Worm (Caenorhabditis elegans) whole organism, young adult: Measurements from ENCODE around the gene ZC443.7.

ENCODE experiments used
- B0336.3 ChIP-seq: fragments of 200-800 bp; sonication (Bioruptor generic); IDR thresholded peaks from 2 replicates; pipeline ENCODE4 v1.3.6; 2022; ENCODE audit warnings: missing genetic modification characterization, missing compliant biosample characterization
- C17E4.6 ChIP-seq: fragments of 200-800 bp; sonication (Bioruptor generic); IDR thresholded peaks from 2 replicates; pipeline ENCODE4 v1.3.6; 2022; ENCODE audit warnings: missing genetic modification reagents, missing genetic modification characterization, missing compliant biosample characterization
- D2030.7 ChIP-seq: fragments of 200-800 bp; sonication (Bioruptor generic); IDR thresholded peaks from 2 replicates; pipeline ENCODE4 v1.3.6; 2022; ENCODE audit warnings: missing genetic modification reagents, missing genetic modification characterization, missing compliant biosample characterization
- F39B2.1 ChIP-seq: fragments of 200-800 bp; sonication (Bioruptor generic); IDR thresholded peaks from 2 replicates; pipeline ENCODE4 v1.3.6; 2022; ENCODE audit warnings: missing genetic modification reagents, missing genetic modification characterization, missing compliant biosample characterization
- F49E8.2 ChIP-seq: sonication (generic microtip); optimal IDR thresholded peaks from 3 replicates; lab custom pipeline; 2017; ENCODE audit warnings: missing genetic modification characterization, mild to moderate bottlenecking, missing compliant biosample characterization, antibody characterized with exemption, moderate library complexity; ENCODE audit not compliant: insufficient read depth
- F52B5.7 ChIP-seq: sonication (generic microtip); optimal IDR thresholded peaks from 2 replicates; lab custom pipeline; 2016; ENCODE audit warnings: mild to moderate bottlenecking, missing genetic modification characterization, missing compliant biosample characterization
- F55B11.4 ChIP-seq: sonication (generic microtip); optimal IDR thresholded peaks from 2 replicates; lab custom pipeline; 2016; ENCODE audit warnings: missing compliant biosample characterization, missing genetic modification characterization, borderline replicate concordance; ENCODE audit not compliant: insufficient read depth
- K12H6.12 ChIP-seq: fragments of 200-800 bp; sonication (Bioruptor generic); optimal IDR thresholded peaks from 2 replicates; lab custom pipeline; 2018; ENCODE audit warnings: mild to moderate bottlenecking, missing genetic modification characterization, missing compliant biosample characterization
- T07F8.4 ChIP-seq: sonication (generic microtip); optimal IDR thresholded peaks from 2 replicates; lab custom pipeline; 2016; ENCODE audit warnings: mild to moderate bottlenecking, missing genetic modification characterization, moderate library complexity, missing compliant biosample characterization
- Y53G8AR.9 ChIP-seq: fragments of 200-800 bp; sonication (Bioruptor generic); conservative IDR thresholded peaks from 2 replicates; pipeline ENCODE4 v1.3.6; 2022; ENCODE audit warnings: missing genetic modification reagents, missing genetic modification characterization, missing compliant biosample characterization
- attf-6 ChIP-seq: fragments of 200-800 bp; sonication (Bioruptor generic); IDR thresholded peaks from 2 replicates; pipeline ENCODE4 v1.3.6; 2022; ENCODE audit warnings: missing genetic modification reagents, missing genetic modification characterization, missing compliant biosample characterization
- cebp-1 ChIP-seq, 2 experiments: fragments of 200-800 bp in 1 of 2; sonication (Bioruptor generic) in 1 of 2; sonication (generic microtip) in 1 of 2; IDR thresholded peaks in 1 of 2; optimal IDR thresholded peaks in 1 of 2; 2 replicates each; pipeline versions ENCODE4 v1.3.6 to Lab custom; 2017 to 2022; ENCODE audit warnings: missing compliant biosample characterization in 2 of 2, missing genetic modification characterization in 2 of 2, mild to moderate bottlenecking in 1 of 2, missing genetic modification reagents in 1 of 2, moderate library complexity in 1 of 2
- ceh-79 ChIP-seq: sonication (generic microtip); optimal IDR thresholded peaks from 2 replicates; lab custom pipeline; 2017; ENCODE audit warnings: mild to moderate bottlenecking, missing genetic modification characterization, missing compliant biosample characterization
- ceh-91 ChIP-seq: fragments of 200-800 bp; sonication (Bioruptor generic); IDR thresholded peaks from 2 replicates; pipeline ENCODE4 v1.3.6; 2022; ENCODE audit warnings: missing genetic modification reagents, missing genetic modification characterization, missing compliant biosample characterization
- dox-1 ChIP-seq: fragments of 200-800 bp; sonication (Bioruptor generic); IDR thresholded peaks from 2 replicates; pipeline ENCODE4 v1.3.6; 2022; ENCODE audit warnings: missing genetic modification reagents, missing genetic modification characterization, missing compliant biosample characterization
- dpl-1 ChIP-seq: fragments of 150-350 bp; optimal IDR thresholded peaks from 2 replicates; lab custom pipeline; 2014; ENCODE audit warnings: missing biosample characterization, missing genetic modification reagents, missing genetic modification characterization
- efl-1 ChIP-seq: fragments of 150-350 bp; optimal IDR thresholded peaks from 2 replicates; lab custom pipeline; 2014; ENCODE audit warnings: missing biosample characterization, missing genetic modification reagents, missing genetic modification characterization
- egrh-3 ChIP-seq: fragments of 200-800 bp; sonication (Bioruptor generic); IDR thresholded peaks from 2 replicates; pipeline ENCODE4 v1.3.6; 2022; ENCODE audit warnings: missing genetic modification reagents, missing genetic modification characterization, missing compliant biosample characterization
- ekl-4 ChIP-seq: fragments of 200-800 bp; sonication (Bioruptor generic); IDR thresholded peaks from 2 replicates; pipeline ENCODE4 v1.3.6; 2022; ENCODE audit warnings: missing genetic modification reagents, missing genetic modification characterization, missing compliant biosample characterization
- gei-17 ChIP-seq: fragments of 200-800 bp; sonication (Bioruptor generic); optimal IDR thresholded peaks from 2 replicates; lab custom pipeline; 2018; ENCODE audit warnings: mild to moderate bottlenecking, missing genetic modification characterization, missing compliant biosample characterization
- hmg-1.2 ChIP-seq: fragments of 200-800 bp; sonication (Bioruptor generic); IDR thresholded peaks from 2 replicates; pipeline ENCODE4 v1.3.6; 2022; ENCODE audit warnings: missing genetic modification reagents, missing genetic modification characterization, missing compliant biosample characterization
- hrde-1 ChIP-seq: sonication (generic microtip); optimal IDR thresholded peaks from 2 replicates; lab custom pipeline; 2016; ENCODE audit warnings: missing genetic modification characterization, mild to moderate bottlenecking, missing compliant biosample characterization, moderate library complexity, missing genotype, missing genetic modification reagents, borderline replicate concordance
- hsf-1 ChIP-seq: fragments of 200-800 bp; sonication (Bioruptor generic); IDR thresholded peaks from 2 replicates; pipeline ENCODE4 v1.3.6; 2022; ENCODE audit warnings: missing genetic modification reagents, missing genetic modification characterization, missing compliant biosample characterization
- let-526 ChIP-seq: fragments of 200-800 bp; sonication (Bioruptor generic); IDR thresholded peaks from 2 replicates; pipeline ENCODE4 v1.3.6; 2022; ENCODE audit warnings: missing genetic modification reagents, missing genetic modification characterization, missing compliant biosample characterization
- lin-26 ChIP-seq: fragments of 200-800 bp; sonication (Bioruptor generic); IDR thresholded peaks from 2 replicates; pipeline ENCODE4 v1.3.6; 2022; ENCODE audit warnings: missing genetic modification reagents, missing genetic modification characterization, missing compliant biosample characterization
- lin-54 ChIP-seq: fragments of 200-800 bp; sonication (Bioruptor generic); optimal IDR thresholded peaks from 2 replicates; lab custom pipeline; 2018; ENCODE audit warnings: mild to moderate bottlenecking, missing genetic modification characterization, missing compliant biosample characterization
- lsl-1 ChIP-seq: fragments of 200-800 bp; sonication (Bioruptor generic); optimal IDR thresholded peaks from 2 replicates; lab custom pipeline; 2018; ENCODE audit warnings: mild to moderate bottlenecking, missing genetic modification characterization, moderate library complexity, missing compliant biosample characterization
- lsy-27 ChIP-seq: sonication (generic microtip); optimal IDR thresholded peaks from 2 replicates; lab custom pipeline; 2017; ENCODE audit warnings: missing genetic modification characterization, mild to moderate bottlenecking, missing compliant biosample characterization, antibody characterized with exemption, missing genotype, borderline replicate concordance; ENCODE audit not compliant: insufficient read depth
- mes-4 ChIP-seq: sonication (generic microtip); optimal IDR thresholded peaks from 2 replicates; lab custom pipeline; 2016; ENCODE audit warnings: missing genotype, missing genetic modification characterization, missing compliant biosample characterization
- nfya-1 ChIP-seq: sonication (generic microtip); optimal IDR thresholded peaks from 2 replicates; lab custom pipeline; 2017; ENCODE audit warnings: antibody characterized with exemption, missing compliant biosample characterization, missing genetic modification characterization, borderline replicate concordance; ENCODE audit not compliant: insufficient read depth
- nfya-2 ChIP-seq: fragments of 200-800 bp; sonication (Bioruptor generic); IDR thresholded peaks from 2 replicates; pipeline ENCODE4 v1.3.6; 2022; ENCODE audit warnings: missing genetic modification reagents, missing genetic modification characterization, missing compliant biosample characterization
- nhr-27 ChIP-seq: fragments of 200-800 bp; sonication (Bioruptor generic); optimal IDR thresholded peaks from 2 replicates; lab custom pipeline; 2018; ENCODE audit warnings: mild to moderate bottlenecking, missing genetic modification characterization, moderate library complexity, missing compliant biosample characterization
- nhr-80 ChIP-seq: sonication (generic microtip); optimal IDR thresholded peaks from 2 replicates; lab custom pipeline; 2016; ENCODE audit warnings: missing genetic modification characterization, missing compliant biosample characterization
- rec-8 ChIP-seq, 2 experiments: sonication (generic microtip); optimal IDR thresholded peaks; 2 replicates each; lab custom pipeline; 2016; ENCODE audit warnings: mild to moderate bottlenecking in 2 of 2, missing genetic modification characterization in 2 of 2, missing genetic modification reagents in 2 of 2, missing genotype in 2 of 2, missing biosample characterization in 1 of 2, missing compliant biosample characterization in 1 of 2, moderate library complexity in 1 of 2
- repo-1 ChIP-seq: sonication (generic microtip); optimal IDR thresholded peaks from 2 replicates; lab custom pipeline; 2017; ENCODE audit warnings: mild to moderate bottlenecking, missing genetic modification characterization, missing compliant biosample characterization
- sdz-38 ChIP-seq: sonication (generic microtip); optimal IDR thresholded peaks from 2 replicates; lab custom pipeline; 2016; ENCODE audit warnings: missing genotype, missing genetic modification characterization, missing compliant biosample characterization
- snpc-1.1 ChIP-seq: sonication (generic microtip); optimal IDR thresholded peaks from 2 replicates; lab custom pipeline; 2017; ENCODE audit warnings: missing genetic modification characterization, mild to moderate bottlenecking, missing compliant biosample characterization, antibody characterized with exemption, moderate library complexity, missing genotype, missing genetic modification reagents; ENCODE audit not compliant: insufficient read depth
- snpc-3.4 ChIP-seq: sonication (generic microtip); optimal IDR thresholded peaks from 2 replicates; lab custom pipeline; 2017; ENCODE audit warnings: missing genetic modification characterization, mild to moderate bottlenecking, missing compliant biosample characterization, antibody characterized with exemption, moderate library complexity, missing genotype, missing genetic modification reagents
- somi-1 ChIP-seq: fragments of 200-800 bp; sonication (Bioruptor generic); optimal IDR thresholded peaks from 2 replicates; lab custom pipeline; 2018; ENCODE audit warnings: mild to moderate bottlenecking, missing genetic modification characterization, missing compliant biosample characterization
- tbx-9 ChIP-seq: sonication (generic microtip); optimal IDR thresholded peaks from 2 replicates; lab custom pipeline; 2016; ENCODE audit warnings: borderline replicate concordance, missing genetic modification characterization, inconsistent platforms, missing compliant biosample characterization
- tlf-1 ChIP-seq: fragments of 200-800 bp; sonication (Bioruptor generic); optimal IDR thresholded peaks from 2 replicates; lab custom pipeline; 2018; ENCODE audit warnings: mild to moderate bottlenecking, missing genetic modification characterization, missing compliant biosample characterization
- unc-130 ChIP-seq: sonication (generic microtip); optimal IDR thresholded peaks from 2 replicates; lab custom pipeline; 2016; ENCODE audit warnings: missing genetic modification reagents, missing genetic modification characterization, missing compliant biosample characterization
- unc-62 ChIP-seq: fragments of 150-350 bp; optimal IDR thresholded peaks from 2 replicates; lab custom pipeline; 2014; ENCODE audit warnings: missing biosample characterization, missing genetic modification reagents, missing genetic modification characterization
- xnd-1 ChIP-seq: sonication (generic microtip); optimal IDR thresholded peaks from 2 replicates; lab custom pipeline; 2016; ENCODE audit warnings: missing genotype, missing genetic modification reagents, missing genetic modification characterization, missing compliant biosample characterization
- ztf-22 ChIP-seq: fragments of 200-800 bp; sonication (Bioruptor generic); optimal IDR thresholded peaks from 2 replicates; lab custom pipeline; 2018; ENCODE audit warnings: mild to moderate bottlenecking, missing genetic modification characterization, moderate library complexity, missing compliant biosample characterization
- ztf-3 ChIP-seq: fragments of 200-800 bp; sonication (Bioruptor generic); optimal IDR thresholded peaks from 2 replicates; lab custom pipeline; 2018; ENCODE audit warnings: mild to moderate bottlenecking, missing genetic modification characterization, missing compliant biosample characterization

ZC443.7 gene

ce11 chrV:12763291-12763995, 42.8 kb upstream of the ZC443.7 start, which contains the start of the genes abcf-1 and scc-3:
Gene abcf-1, minus strand, starts transcription at chrV:12763375.
Gene scc-3, plus strand, starts transcription at chrV:12763945.
- TF ChIP-seq lsl-1 (GFP tag; lab: Kevin White, UChicago), result peak; percentile 77
- no peak for TF ChIP-seq tlf-1
- no peak for TF ChIP-seq sdz-38 (tag; lab: Kevin White, UChicago)
- peak; percentile 61 for TF ChIP-seq ceh-91 (GFP tag; lab: Robert Waterston, UW)
- TF ChIP-seq C17E4.6 (GFP tag; lab: Robert Waterston, UW), result no peak
- no peak for TF ChIP-seq ceh-79 (tag; lab: Kevin White, UChicago)
- TF ChIP-seq let-526 (GFP tag; lab: Robert Waterston, UW), result no peak
- TF ChIP-seq F52B5.7 (tag; lab: Kevin White, UChicago), result no peak
- TF ChIP-seq nfya-2 (GFP tag; lab: Robert Waterston, UW), result no peak
- no peak for TF ChIP-seq attf-6 (GFP tag; lab: Robert Waterston, UW)
- no peak for TF ChIP-seq repo-1 (tag; lab: Kevin White, UChicago)
- TF ChIP-seq ztf-3 (GFP tag; lab: Kevin White, UChicago), result no peak
- no peak for TF ChIP-seq lsy-27 (tag; lab: Kevin White, UChicago)
- no peak for TF ChIP-seq K12H6.12
- TF ChIP-seq F39B2.1 (GFP tag; lab: Robert Waterston, UW), result no peak
- no peak for TF ChIP-seq nhr-80
- no peak for TF ChIP-seq rec-8 (tag; optimal IDR thresholded peaks at IDR 0.05; lab: Kevin White, UChicago)
- no peak for TF ChIP-seq F49E8.2 (tag; lab: Kevin White, UChicago)
- TF ChIP-seq dox-1 (GFP tag; lab: Robert Waterston, UW), result 0 out of 2 replicates have a peak, but pooled peaks have one; percentile 14
- TF ChIP-seq nfya-1 (tag; lab: Kevin White, UChicago), result no peak
- no peak for TF ChIP-seq unc-62 (GFP tag; lab: Kevin White, UChicago)
- TF ChIP-seq D2030.7 (GFP tag; lab: Robert Waterston, UW), result 0 out of 2 replicates have a peak, but pooled peaks have one; percentile 35
- peak; percentile 10 for TF ChIP-seq xnd-1
- TF ChIP-seq hrde-1, result no peak
- TF ChIP-seq cebp-1 (GFP tag; IDR thresholded peaks at IDR 0.05; lab: Robert Waterston, UW), result no peak
- peak; percentile 80 for TF ChIP-seq cebp-1 (tag; optimal IDR thresholded peaks at IDR 0.05; lab: Kevin White, UChicago)
- no peak for TF ChIP-seq mes-4 (tag; lab: Kevin White, UChicago)
- TF ChIP-seq ztf-22 (GFP tag; lab: Kevin White, UChicago), result no peak
- no peak for TF ChIP-seq ekl-4 (GFP tag; lab: Robert Waterston, UW)
- TF ChIP-seq lin-26 (GFP tag; lab: Robert Waterston, UW), result no peak
- TF ChIP-seq hsf-1 (GFP tag; lab: Robert Waterston, UW), result no peak
- TF ChIP-seq lin-54 (GFP tag; lab: Kevin White, UChicago), result peak; percentile 35
- TF ChIP-seq Y53G8AR.9, result no peak
- peak; percentile 42 for TF ChIP-seq snpc-3.4
- no peak for TF ChIP-seq hmg-1.2 (GFP tag; lab: Robert Waterston, UW)
- no peak for TF ChIP-seq egrh-3 (GFP tag; lab: Robert Waterston, UW)
- TF ChIP-seq unc-130 (GFP tag; lab: Kevin White, UChicago), result no peak
- TF ChIP-seq snpc-1.1 (tag; lab: Kevin White, UChicago), result peak; percentile 39
- peak; percentile 91 for TF ChIP-seq efl-1 (GFP tag; lab: Kevin White, UChicago)
- no peak for TF ChIP-seq B0336.3
- TF ChIP-seq nhr-27 (tag; lab: Kevin White, UChicago), result no peak
- no peak for TF ChIP-seq tbx-9 (tag; lab: Kevin White, UChicago)
- no peak for TF ChIP-seq F55B11.4 (tag; lab: Kevin White, UChicago)
- TF ChIP-seq dpl-1 (GFP tag; lab: Kevin White, UChicago), result peak; percentile 51
- TF ChIP-seq gei-17, result no peak
- no peak for TF ChIP-seq somi-1 (GFP tag; lab: Kevin White, UChicago)
- no peak for TF ChIP-seq T07F8.4 (tag; lab: Kevin White, UChicago)
